Worm (Caenorhabditis elegans) whole organism, L1 larva: ENCODE results near the gene srlf-3.
A peak's percentile ranks its signal among the peaks of the same experiment; 100 is the strongest.

ENCODE experiments used
- C34B4.2 ChIP-seq: sonication (generic microtip); optimal IDR thresholded peaks from 2 replicates; lab custom pipeline; 2017; ENCODE audit warnings: mild to moderate bottlenecking, missing genetic modification characterization, missing compliant biosample characterization
- F16B12.6 ChIP-seq: fragments of 150-350 bp; optimal IDR thresholded peaks from 2 replicates; lab custom pipeline; 2014; ENCODE audit warnings: missing biosample characterization, missing genetic modification characterization
- alr-1 ChIP-seq: fragments of 200-800 bp; sonication (Bioruptor generic); optimal IDR thresholded peaks from 2 replicates; lab custom pipeline; 2018; ENCODE audit warnings: borderline replicate concordance, mild to moderate bottlenecking, missing genetic modification characterization, missing compliant biosample characterization
- aly-2 ChIP-seq: fragments of 150-350 bp; optimal IDR thresholded peaks from 2 replicates; lab custom pipeline; 2014; ENCODE audit warnings: missing biosample characterization, missing genetic modification characterization
- ama-1 ChIP-seq: fragments of 150-350 bp; optimal IDR thresholded peaks from 2 replicates; lab custom pipeline; 2014
- ces-1 ChIP-seq: fragments of 150-350 bp; optimal IDR thresholded peaks from 2 replicates; lab custom pipeline; 2014; ENCODE audit warnings: missing biosample characterization, missing genetic modification reagents, missing genetic modification characterization
- dpl-1 ChIP-seq, 3 experiments: fragments of 150-350 bp in 2 of 3; sonication (generic microtip) in 1 of 3; optimal IDR thresholded peaks; 2 replicates each; lab custom pipeline; 2014 to 2017; ENCODE audit warnings: missing biosample characterization in 3 of 3, missing genetic modification characterization in 3 of 3, missing genetic modification reagents in 3 of 3
- dsc-1 ChIP-seq: sonication (generic microtip); optimal IDR thresholded peaks from 2 replicates; lab custom pipeline; 2016; ENCODE audit warnings: mild to moderate bottlenecking, missing genetic modification characterization, missing compliant biosample characterization
- efl-1 ChIP-seq, 4 experiments: fragments of 150-350 bp; optimal IDR thresholded peaks in 3 of 4; peaks in 1 of 4; 1 replicate in 1 of 4; 2 replicates in 3 of 4; lab custom pipeline; 2014; ENCODE audit warnings: missing biosample characterization in 2 of 4, missing genetic modification characterization in 2 of 4, missing genetic modification reagents in 2 of 4
- elt-2 ChIP-seq: sonication (generic microtip); optimal IDR thresholded peaks from 2 replicates; lab custom pipeline; 2016; ENCODE audit warnings: missing genetic modification characterization, mild to moderate bottlenecking, inconsistent platforms, missing compliant biosample characterization, missing genetic modification reagents
- elt-3 ChIP-seq, 6 experiments: fragments of 150-350 bp in 1 of 6; sonication (generic microtip); optimal IDR thresholded peaks; 2 replicates each; lab custom pipeline; 2017 to 2018; ENCODE audit warnings: missing biosample characterization in 6 of 6, missing genetic modification characterization in 6 of 6, inconsistent platforms in 1 of 6
- ets-5 ChIP-seq: fragments of 200-800 bp; sonication (Bioruptor generic); IDR thresholded peaks from 2 replicates; pipeline ENCODE4 v1.3.6; 2022; ENCODE audit warnings: missing genetic modification characterization, missing compliant biosample characterization
- fkh-8 ChIP-seq: sonication (generic microtip); optimal IDR thresholded peaks from 2 replicates; lab custom pipeline; 2016; ENCODE audit warnings: mild to moderate bottlenecking, missing genetic modification characterization, missing compliant biosample characterization
- isw-1 ChIP-seq: fragments of 200-800 bp; sonication (Bioruptor generic); IDR thresholded peaks from 2 replicates; pipeline ENCODE4 v1.3.6; 2022; ENCODE audit warnings: missing genetic modification characterization, missing compliant biosample characterization
- jun-1 ChIP-seq: fragments of 150-350 bp; optimal IDR thresholded peaks from 2 replicates; lab custom pipeline; 2014; ENCODE audit warnings: missing biosample characterization, missing genetic modification reagents, missing genetic modification characterization
- lin-13 ChIP-seq: fragments of 150-350 bp; optimal IDR thresholded peaks from 2 replicates; lab custom pipeline; 2014; ENCODE audit warnings: missing biosample characterization, missing genetic modification reagents, missing genetic modification characterization
- lin-14 ChIP-seq: fragments of 200-800 bp; sonication (Bioruptor generic); optimal IDR thresholded peaks from 2 replicates; lab custom pipeline; 2018; ENCODE audit warnings: mild to moderate bottlenecking, missing genetic modification characterization, moderate library complexity, missing compliant biosample characterization
- lir-3 ChIP-seq: sonication (generic microtip); optimal IDR thresholded peaks from 2 replicates; lab custom pipeline; 2016; ENCODE audit warnings: mild to moderate bottlenecking, missing genetic modification characterization, moderate library complexity, missing compliant biosample characterization; ENCODE audit not compliant: poor library complexity
- mdl-1 ChIP-seq, 2 experiments: fragments of 150-350 bp; optimal IDR thresholded peaks; 2 replicates each; lab custom pipeline; 2014 to 2017; ENCODE audit warnings: missing biosample characterization in 2 of 2, missing genetic modification characterization in 2 of 2, inconsistent platforms in 1 of 2
- mep-1 ChIP-seq: fragments of 150-350 bp; optimal IDR thresholded peaks from 2 replicates; lab custom pipeline; 2014; ENCODE audit warnings: missing biosample characterization, missing genetic modification characterization
- nhr-11 ChIP-seq: fragments of 150-350 bp; optimal IDR thresholded peaks from 2 replicates; lab custom pipeline; 2014; ENCODE audit warnings: missing biosample characterization, missing genetic modification characterization
- nhr-12 ChIP-seq: sonication (generic microtip); optimal IDR thresholded peaks from 2 replicates; lab custom pipeline; 2017; ENCODE audit warnings: missing biosample characterization, missing genetic modification characterization
- nhr-20 ChIP-seq: sonication (generic microtip); optimal IDR thresholded peaks from 2 replicates; lab custom pipeline; 2016; ENCODE audit warnings: mild to moderate bottlenecking, missing genetic modification characterization, missing compliant biosample characterization
- nhr-28 ChIP-seq: fragments of 150-350 bp; optimal IDR thresholded peaks from 2 replicates; lab custom pipeline; 2014; ENCODE audit warnings: missing biosample characterization, missing genetic modification characterization
- nhr-47 ChIP-seq: sonication (generic microtip); optimal IDR thresholded peaks from 2 replicates; lab custom pipeline; 2016; ENCODE audit warnings: mild to moderate bottlenecking, missing genetic modification characterization, moderate library complexity, missing compliant biosample characterization
- nhr-71 ChIP-seq: sonication (generic microtip); optimal IDR thresholded peaks from 2 replicates; lab custom pipeline; 2016; ENCODE audit warnings: mild to moderate bottlenecking, missing genetic modification characterization, moderate library complexity, missing compliant biosample characterization
- nhr-76 ChIP-seq: sonication (generic microtip); optimal IDR thresholded peaks from 2 replicates; lab custom pipeline; 2017; ENCODE audit warnings: missing biosample characterization, missing genetic modification characterization
- nhr-77 ChIP-seq: fragments of 150-350 bp; optimal IDR thresholded peaks from 2 replicates; lab custom pipeline; 2014; ENCODE audit warnings: missing biosample characterization, missing genetic modification characterization
- nhr-85 ChIP-seq: sonication (generic microtip); peaks from one replicate; lab custom pipeline; 2016; ENCODE audit warnings: missing genetic modification characterization, inconsistent platforms, missing compliant biosample characterization
- pax-3 ChIP-seq: fragments of 200-800 bp; sonication (Bioruptor generic); optimal IDR thresholded peaks from 2 replicates; lab custom pipeline; 2018; ENCODE audit warnings: mild to moderate bottlenecking, missing genetic modification characterization, moderate library complexity, missing compliant biosample characterization
- pqm-1 ChIP-seq: sonication (generic microtip); optimal IDR thresholded peaks from 3 replicates; lab custom pipeline; 2017; ENCODE audit warnings: missing biosample characterization, missing genetic modification characterization
- rnt-1 ChIP-seq: sonication (generic microtip); optimal IDR thresholded peaks from 2 replicates; lab custom pipeline; 2016; ENCODE audit warnings: mild to moderate bottlenecking, missing genetic modification characterization, moderate library complexity, missing compliant biosample characterization
- sox-4 ChIP-seq: sonication (generic microtip); optimal IDR thresholded peaks from 2 replicates; lab custom pipeline; 2016; ENCODE audit warnings: missing genetic modification characterization, missing compliant biosample characterization
- sptf-1 ChIP-seq: fragments of 150-350 bp; optimal IDR thresholded peaks from 2 replicates; lab custom pipeline; 2014; ENCODE audit warnings: missing biosample characterization, missing genetic modification characterization
- sup-37 ChIP-seq: fragments of 200-800 bp; sonication (Bioruptor generic); optimal IDR thresholded peaks from 2 replicates; lab custom pipeline; 2018; ENCODE audit warnings: mild to moderate bottlenecking, missing genetic modification characterization, missing compliant biosample characterization
- tbx-2 ChIP-seq: sonication (generic microtip); optimal IDR thresholded peaks from 2 replicates; lab custom pipeline; 2016; ENCODE audit warnings: missing genetic modification characterization, missing compliant biosample characterization
- tlp-1 ChIP-seq: fragments of 150-350 bp; optimal IDR thresholded peaks from 2 replicates; lab custom pipeline; 2014; ENCODE audit warnings: missing biosample characterization, missing genetic modification characterization
- vab-15 ChIP-seq: sonication (generic microtip); optimal IDR thresholded peaks from 2 replicates; lab custom pipeline; 2017; ENCODE audit warnings: missing genotype, mild to moderate bottlenecking, missing genetic modification characterization, missing compliant biosample characterization
- xbp-1 ChIP-seq: sonication (generic microtip); optimal IDR thresholded peaks from 2 replicates; lab custom pipeline; 2016; ENCODE audit warnings: missing genetic modification characterization, missing compliant biosample characterization
- zip-4 ChIP-seq: fragments of 200-800 bp; sonication (Bioruptor generic); optimal IDR thresholded peaks from 2 replicates; lab custom pipeline; 2018; ENCODE audit warnings: mild to moderate bottlenecking, missing genetic modification characterization, moderate library complexity, missing compliant biosample characterization
- ztf-11 ChIP-seq, 2 experiments: sonication (generic microtip); optimal IDR thresholded peaks; 2 replicates each; lab custom pipeline; 2016 to 2017; ENCODE audit warnings: missing genetic modification characterization in 2 of 2, missing biosample characterization in 1 of 2, missing compliant biosample characterization in 1 of 2

The srlf-3 gene

ce11 chrIV:8454076-8454475, 33.2 kb upstream of the srlf-3 start:
- TF ChIP-seq mdl-1 (tag; optimal IDR thresholded peaks at IDR 0.05; lab: Kevin White, UChicago), result no peak
- peak; percentile 28 for TF ChIP-seq tlp-1 (tag; lab: Kevin White, UChicago)
- TF ChIP-seq elt-2 (tag; lab: Kevin White, UChicago), result peak; percentile 46

ce11 chrIV:8456899-8457298, 30.4 kb upstream of the srlf-3 start, which contains the start of gene syx-4:
TSS of gene syx-4 (plus strand) at chrIV:8457280.
- TF ChIP-seq dsc-1 (tag; lab: Kevin White, UChicago) (no peak), nhr-85 (tag; lab: Kevin White, UChicago) (no peak), nhr-71 (tag; lab: Kevin White, UChicago) (no peak), nhr-76 (tag; lab: Kevin White, UChicago) (no peak), rnt-1 (tag; lab: Kevin White, UChicago) (no peak), ces-1 (no peak), jun-1 (tag; lab: Kevin White, UChicago) (no peak), mdl-1 (tag; optimal IDR thresholded peaks at IDR 0.05; lab: Kevin White, UChicago) (no peak), ztf-11 (tag; optimal IDR thresholded peaks at IDR 0.05; lab: Kevin White, UChicago) (no peak)

ce11 chrIV:8460208-8460607, 27.1 kb upstream of the srlf-3 start, which contains the start of gene ant-1.4:
TSS of gene ant-1.4 (minus strand) at chrIV:8460308.
- no peak for TF ChIP-seq pqm-1 (tag; lab: Kevin White, UChicago)

- no peak for TF ChIP-seq nhr-11 (tag; lab: Kevin White, UChicago)
- TF ChIP-seq efl-1 (optimal IDR thresholded peaks at IDR 0.05; lab: Kevin White, UChicago), result no peak
- peak in 1 of 2 experiments; percentile 7 for TF ChIP-seq efl-1 (GFP tag; optimal IDR thresholded peaks at IDR 0.05 in 1 of 2; lab: Kevin White, UChicago)
These were observed 26.1 kb upstream of the srlf-3 start for ce11 chrIV:8461177-8461576.

- TF ChIP-seq xbp-1 (tag; lab: Kevin White, UChicago) (no peak), efl-1 (optimal IDR thresholded peaks at IDR 0.05; lab: Kevin White, UChicago) (no peak), efl-1 (GFP tag; optimal IDR thresholded peaks at IDR 0.05 in 1 of 2; lab: Kevin White, UChicago) (peak in 1 of 2 experiments; percentile 52)
These were observed 24.9 kb upstream of the srlf-3 start for ce11 chrIV:8462376-8462775.

ce11 chrIV:8463069-8463468, 24.2 kb upstream of the srlf-3 start:
- no peak for TF ChIP-seq isw-1
- no peak for TF ChIP-seq pax-3 (tag; lab: Kevin White, UChicago)
- no peak for TF ChIP-seq nhr-12 (tag; lab: Kevin White, UChicago)
- no peak for TF ChIP-seq vab-15 (tag; lab: Kevin White, UChicago)
- no peak for TF ChIP-seq lir-3 (tag; lab: Kevin White, UChicago)
- no peak for TF ChIP-seq lin-13 (GFP tag; lab: Kevin White, UChicago)
- no peak for TF ChIP-seq dpl-1 (GFP tag; optimal IDR thresholded peaks at IDR 0.05; lab: Kevin White, UChicago)
- no peak for TF ChIP-seq dsc-1 (tag; lab: Kevin White, UChicago)
- no peak for TF ChIP-seq xbp-1 (tag; lab: Kevin White, UChicago)
- TF ChIP-seq alr-1 (tag; lab: Kevin White, UChicago), result no peak
- no peak for TF ChIP-seq ama-1
- TF ChIP-seq aly-2 (tag; lab: Kevin White, UChicago), result no peak
- no peak for TF ChIP-seq nhr-77 (tag; lab: Kevin White, UChicago)
- TF ChIP-seq sup-37, result no peak
- no peak for TF ChIP-seq nhr-47 (tag; lab: Kevin White, UChicago)
- TF ChIP-seq C34B4.2 (tag; lab: Kevin White, UChicago), result no peak
- no peak for TF ChIP-seq F16B12.6 (tag; lab: Kevin White, UChicago)
- TF ChIP-seq nhr-20 (tag; lab: Kevin White, UChicago), result peak; percentile 74
- no peak for TF ChIP-seq sptf-1 (tag; lab: Kevin White, UChicago)
- no peak for TF ChIP-seq tlp-1 (tag; lab: Kevin White, UChicago)
- TF ChIP-seq nhr-85 (tag; lab: Kevin White, UChicago), result peak; percentile 80
- no peak for TF ChIP-seq zip-4 (GFP tag; lab: Kevin White, UChicago)
- peak; percentile 46 for TF ChIP-seq lin-14
- TF ChIP-seq elt-3 (tag; optimal IDR thresholded peaks at IDR 0.05; lab: Kevin White, UChicago), result peak in 5 of 6 experiments; percentile 44 to 85 (median 69)
- TF ChIP-seq tbx-2, result peak; percentile 57
- no peak for TF ChIP-seq mep-1 (tag; lab: Kevin White, UChicago)
- TF ChIP-seq fkh-8 (tag; lab: Kevin White, UChicago), result no peak
- no peak for TF ChIP-seq ets-5 (GFP tag; lab: Robert Waterston, UW)
- no peak for TF ChIP-seq sox-4 (tag; lab: Kevin White, UChicago)
- TF ChIP-seq efl-1 (optimal IDR thresholded peaks at IDR 0.05; lab: Kevin White, UChicago), result no peak
- no peak for TF ChIP-seq efl-1 (GFP tag; optimal IDR thresholded peaks at IDR 0.05 in 1 of 2; lab: Kevin White, UChicago)
- TF ChIP-seq nhr-28 (tag; lab: Kevin White, UChicago), result no peak
